Fruit fly (Drosophila melanogaster) whole organism, prepupa: ENCODE measurements around the gene Cubn2.

Source experiments
- CG34406 ChIP-seq: fragments of 200-800 bp; sonication (Bioruptor generic); optimal IDR thresholded peaks from 3 replicates; lab custom pipeline; 2016; ENCODE audit warnings: missing biosample characterization, missing genetic modification characterization
- CG8319 ChIP-seq: fragments of 200-800 bp; sonication (Bioruptor generic); optimal IDR thresholded peaks from 3 replicates; lab custom pipeline; 2016; ENCODE audit warnings: missing biosample characterization, missing genetic modification characterization
- Eip75B ChIP-seq: fragments of 200-800 bp; sonication (Bioruptor generic); optimal IDR thresholded peaks from 3 replicates; lab custom pipeline; 2016; ENCODE audit warnings: missing biosample characterization, missing genetic modification characterization
- Ets96B ChIP-seq: fragments of 200-800 bp; optimal IDR thresholded peaks from 2 replicates; lab custom pipeline; 2019; ENCODE audit warnings: missing biosample characterization, mild to moderate bottlenecking, missing genetic modification characterization, moderate library complexity
- Hr38 ChIP-seq: sonication (Bioruptor generic); optimal IDR thresholded peaks from 2 replicates; lab custom pipeline; 2016; ENCODE audit warnings: missing biosample characterization, missing genetic modification characterization
- achi ChIP-seq: fragments of 200-800 bp; sonication (Bioruptor generic); optimal IDR thresholded peaks from 3 replicates; lab custom pipeline; 2016; ENCODE audit warnings: missing biosample characterization, missing genetic modification characterization
- acj6 ChIP-seq: fragments of 200-800 bp; sonication (Bioruptor generic); optimal IDR thresholded peaks from 3 replicates; lab custom pipeline; 2016; ENCODE audit warnings: missing biosample characterization, missing genetic modification characterization
- lz ChIP-seq: fragments of 200-800 bp; sonication (Bioruptor generic); optimal IDR thresholded peaks from 3 replicates; lab custom pipeline; 2016; ENCODE audit warnings: missing biosample characterization, missing genetic modification characterization
- net ChIP-seq: fragments of 200-800 bp; sonication (Bioruptor generic); optimal IDR thresholded peaks from 3 replicates; lab custom pipeline; 2016; ENCODE audit warnings: missing biosample characterization, missing genetic modification characterization

DNA sequence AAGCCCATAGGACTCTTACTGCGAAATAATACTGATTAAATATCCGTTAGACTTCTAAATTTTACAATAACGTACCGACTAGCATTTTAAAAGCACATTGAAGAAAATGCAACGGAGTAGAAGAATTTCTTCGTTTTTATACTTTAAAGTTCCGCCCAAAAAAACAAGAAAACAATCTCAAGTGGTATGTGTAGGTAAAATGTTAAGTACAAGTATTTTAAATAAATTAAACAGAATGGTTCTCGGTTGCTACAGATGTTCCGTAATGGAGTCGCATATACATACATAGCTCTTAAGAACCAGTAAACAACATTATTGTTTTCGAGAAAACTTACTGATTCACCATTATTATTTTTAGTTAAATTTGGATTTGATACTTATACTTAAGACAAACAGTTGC lies 42.5 kb downstream of the Cubn2 start, which contains the start of gene Muc68D:
- TF ChIP-seq achi (GFP tag; lab: Kevin White, UChicago) (no peak), lz (no peak), Eip75B (GFP tag; lab: Kevin White, UChicago) (no peak), CG8319 (GFP tag; lab: Kevin White, UChicago) (no peak), Ets96B (tag; lab: Kevin White, UChicago) (no peak), acj6 (GFP tag; lab: Kevin White, UChicago) (no peak), net (no peak), CG34406 (GFP tag; lab: Kevin White, UChicago) (no peak), Hr38 (GFP tag; lab: Kevin White, UChicago) (no peak)
